Worm (Caenorhabditis elegans) whole organism, midembryonic: Measurements from ENCODE around the gene F58A3.3.

ENCODE experiments used
- klf-2 ChIP-seq: fragments of 200-800 bp; sonication (Bioruptor generic); conservative IDR thresholded peaks from 2 replicates; pipeline ENCODE4 v1.3.6; 2022; ENCODE audit warnings: missing genetic modification reagents, missing genetic modification characterization, missing compliant biosample characterization
- tab-1 ChIP-seq: fragments of 200-800 bp; sonication (Bioruptor generic); IDR thresholded peaks from 2 replicates; pipeline ENCODE4 v1.3.6; 2022; ENCODE audit warnings: missing genetic modification characterization, missing compliant biosample characterization
- ztf-23 ChIP-seq: fragments of 200-800 bp; sonication (Bioruptor generic); IDR thresholded peaks from 2 replicates; pipeline ENCODE4 v1.3.6; 2022; ENCODE audit warnings: missing genetic modification reagents, missing genetic modification characterization, missing compliant biosample characterization
- ztf-29 ChIP-seq: fragments of 200-800 bp; sonication (Bioruptor generic); IDR thresholded peaks from 2 replicates; pipeline ENCODE4 v1.3.6; 2022; ENCODE audit warnings: missing genetic modification reagents, missing genetic modification characterization, missing compliant biosample characterization

ce11 chrX:11034430-11035117 lies 22.1 kb downstream of the F58A3.3 start:
- TF ChIP-seq ztf-23 (GFP tag; lab: Robert Waterston, UW): no peak
- TF ChIP-seq klf-2 (GFP tag; lab: Robert Waterston, UW): no peak
- TF ChIP-seq tab-1 (GFP tag; lab: Robert Waterston, UW): 0 out of 2 replicates have a peak, but pooled peaks have one; percentile 18
- no peak for TF ChIP-seq ztf-29
